Fruit fly (Drosophila melanogaster): Measurements from ENCODE around the gene CG12219.

The CG12219 gene

dm6 chrX:6339970-6340548, 39.0 kb upstream of the CG12219 start (continued):
- TF ChIP-seq CG15336 (GFP tag; IDR thresholded peaks at IDR 0.05) (peak; percentile 80), CG10631 (GFP tag; optimal IDR thresholded peaks at IDR 0.05) (peak; percentile 50), CG3032 (tag; optimal IDR thresholded peaks at IDR 0.05) (peak; percentile 85), CG3919 (GFP tag; optimal IDR thresholded peaks at IDR 0.05) (peak; percentile 45), CG11902 (GFP tag; optimal IDR thresholded peaks at IDR 0.05) (no peak), dac (GFP tag; optimal IDR thresholded peaks at IDR 0.05) (peak; percentile 50), ss (GFP tag; optimal IDR thresholded peaks at IDR 0.05) (peak; percentile 26 to 53), CG32006 (GFP tag; optimal IDR thresholded peaks at IDR 0.05) (peak; percentile 69), CG31627 (GFP tag; optimal IDR thresholded peaks at IDR 0.05) (no peak), CG1621 (tag; optimal IDR thresholded peaks at IDR 0.05) (peak; percentile 79), Blimp-1 (GFP tag; optimal IDR thresholded peaks at IDR 0.05) (peak; percentile 81)

DNA sequence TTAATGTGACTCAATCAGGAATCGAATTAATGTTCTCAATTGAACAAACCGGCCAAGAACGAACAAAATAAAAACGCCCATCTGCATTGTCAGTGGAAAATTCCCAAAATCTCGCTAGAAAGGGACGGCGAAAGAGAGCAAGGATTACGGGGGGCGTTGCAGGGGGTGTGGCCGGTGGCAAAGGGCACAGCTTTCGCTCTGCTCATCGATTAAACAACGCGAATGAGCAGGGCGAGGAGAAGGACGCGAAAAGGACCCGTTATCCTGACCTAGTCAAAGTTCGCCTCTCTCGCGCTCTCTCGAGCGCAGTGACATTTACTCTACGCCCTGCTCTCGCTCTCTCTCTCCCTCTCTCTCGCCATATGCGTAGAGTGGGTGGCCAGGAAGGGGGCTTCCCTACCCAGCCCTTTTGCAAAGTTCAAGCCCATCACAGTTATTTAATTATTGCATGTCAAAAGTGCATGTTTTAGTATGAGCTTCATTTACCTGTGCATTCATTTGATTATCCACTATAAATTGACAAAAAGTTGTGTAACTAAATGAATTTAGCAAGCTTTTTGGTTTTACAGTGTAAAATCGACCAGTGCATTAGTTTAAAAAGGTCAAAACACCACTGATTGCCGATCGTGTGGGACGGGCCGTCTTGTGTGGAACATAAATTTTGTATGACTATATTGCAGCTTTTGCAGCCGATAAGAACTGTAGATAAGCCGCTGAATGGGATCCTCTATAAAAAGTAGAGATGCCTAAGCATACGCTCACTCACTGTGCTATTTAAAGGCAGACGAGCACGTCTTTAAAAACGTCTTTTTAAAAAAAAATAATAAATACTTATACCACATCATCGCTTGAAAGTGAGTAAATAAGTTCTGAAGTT, 37.9 kb upstream of the CG12219 start:
- TF ChIP-seq Hr39 (GFP tag; optimal IDR thresholded peaks at IDR 0.05) (peak; percentile 63), CG3919 (GFP tag; optimal IDR thresholded peaks at IDR 0.05) (peak; percentile 47), dsx (GFP tag; optimal IDR thresholded peaks at IDR 0.05; ENCODE audit: poor library complexity, severe bottlenecking) (peak; percentile 27), Eip75B (GFP tag; optimal IDR thresholded peaks at IDR 0.05) (peak; percentile 60), spab (GFP tag; optimal IDR thresholded peaks at IDR 0.05) (peak; percentile 35), svp (GFP tag) (peak; percentile 96), acj6 (GFP tag; optimal IDR thresholded peaks at IDR 0.05) (peak; percentile 55), lz (GFP tag; optimal IDR thresholded peaks at IDR 0.05) (peak; percentile 60), achi (GFP tag; optimal IDR thresholded peaks at IDR 0.05) (peak; percentile 48), Hr38 (GFP tag; optimal IDR thresholded peaks at IDR 0.05) (no peak), CG9139 (GFP tag; optimal IDR thresholded peaks at IDR 0.05) (no peak), CG16779 (tag; optimal IDR thresholded peaks at IDR 0.05) (peak; percentile 34), fd85E (GFP tag; optimal IDR thresholded peaks at IDR 0.05) (no peak), fkh (GFP tag; optimal IDR thresholded peaks at IDR 0.05) (no peak), Sox14 (GFP tag; optimal IDR thresholded peaks at IDR 0.05) (peak; percentile 79), topi (GFP tag; optimal IDR thresholded peaks at IDR 0.05) (peak; percentile 61), CG8632 (GFP tag; optimal IDR thresholded peaks at IDR 0.05) (peak; percentile 55), CG4318 (GFP tag; optimal IDR thresholded peaks at IDR 0.05) (peak; percentile 36), CG10631 (GFP tag; optimal IDR thresholded peaks at IDR 0.05) (peak; percentile 66), CG6792 (GFP tag; optimal IDR thresholded peaks at IDR 0.05) (peak; percentile 48), Lpt (GFP tag; optimal IDR thresholded peaks at IDR 0.05) (peak; percentile 13), vri (GFP tag; optimal IDR thresholded peaks at IDR 0.05) (peak; percentile 9), CG6854 (GFP tag; optimal IDR thresholded peaks at IDR 0.05) (no peak), CG11902 (GFP tag; optimal IDR thresholded peaks at IDR 0.05) (no peak), CG1621 (tag; optimal IDR thresholded peaks at IDR 0.05) (peak; percentile 37), Sox102F (GFP tag; optimal IDR thresholded peaks at IDR 0.05) (peak; percentile 47), cyc (GFP tag; optimal IDR thresholded peaks at IDR 0.05) (peak; percentile 48), CG8319 (GFP tag; optimal IDR thresholded peaks at IDR 0.05) (no peak), dac (GFP tag; optimal IDR thresholded peaks at IDR 0.05) (no peak), esn (GFP tag; optimal IDR thresholded peaks at IDR 0.05) (peak; percentile 76), ss (GFP tag; optimal IDR thresholded peaks at IDR 0.05) (peak; percentile 22 to 46), Met (GFP tag; optimal IDR thresholded peaks at IDR 0.05) (peak; percentile 70), pdm3 (GFP tag; optimal IDR thresholded peaks at IDR 0.05) (peak; percentile 64), Sox15 (GFP tag; optimal IDR thresholded peaks at IDR 0.05) (peak; percentile 40), Hr4 (GFP tag; optimal IDR thresholded peaks at IDR 0.05) (peak; percentile 63), CG11294 (GFP tag; IDR thresholded peaks at IDR 0.05) (peak; percentile 56), CG3032 (tag; optimal IDR thresholded peaks at IDR 0.05) (peak; percentile 65), net (GFP tag; optimal IDR thresholded peaks at IDR 0.05) (peak; percentile 58), Eip93F (GFP tag; optimal IDR thresholded peaks at IDR 0.05) (no peak), CG7368 (GFP tag; optimal IDR thresholded peaks at IDR 0.05) (peak; percentile 32), CG6163 (GFP tag; IDR thresholded peaks at IDR 0.05) (peak; percentile 63), Ets21C (GFP tag; optimal IDR thresholded peaks at IDR 0.05) (peak; percentile 51), CG32006 (GFP tag; optimal IDR thresholded peaks at IDR 0.05) (peak; percentile 79)
